Worm (Caenorhabditis elegans) whole organism, L1 larva: ENCODE results near the gene asd-1.

Experiments used
- C16A3.4 ChIP-seq: fragments of 150-350 bp; optimal IDR thresholded peaks from 2 replicates; lab custom pipeline; 2014; ENCODE audit warnings: missing biosample characterization, missing genetic modification characterization
- C34B4.2 ChIP-seq: sonication (generic microtip); optimal IDR thresholded peaks from 2 replicates; lab custom pipeline; 2017; ENCODE audit warnings: mild to moderate bottlenecking, missing genetic modification characterization, missing compliant biosample characterization
- F16B12.6 ChIP-seq: fragments of 150-350 bp; optimal IDR thresholded peaks from 2 replicates; lab custom pipeline; 2014; ENCODE audit warnings: missing biosample characterization, missing genetic modification characterization
- Y116A8C.19 ChIP-seq: sonication (generic microtip); optimal IDR thresholded peaks from 2 replicates; lab custom pipeline; 2016; ENCODE audit warnings: missing compliant biosample characterization, missing genetic modification characterization, borderline replicate concordance
- alr-1 ChIP-seq: fragments of 200-800 bp; sonication (Bioruptor generic); optimal IDR thresholded peaks from 2 replicates; lab custom pipeline; 2018; ENCODE audit warnings: borderline replicate concordance, mild to moderate bottlenecking, missing genetic modification characterization, missing compliant biosample characterization
- aly-2 ChIP-seq: fragments of 150-350 bp; optimal IDR thresholded peaks from 2 replicates; lab custom pipeline; 2014; ENCODE audit warnings: missing biosample characterization, missing genetic modification characterization
- ama-1 ChIP-seq: fragments of 150-350 bp; optimal IDR thresholded peaks from 2 replicates; lab custom pipeline; 2014
- ceh-8 ChIP-seq: fragments of 200-800 bp; sonication (Bioruptor generic); optimal IDR thresholded peaks from 2 replicates; lab custom pipeline; 2018; ENCODE audit warnings: mild to moderate bottlenecking, missing genetic modification characterization, moderate library complexity, missing compliant biosample characterization
- ceh-82 ChIP-seq, 3 experiments: fragments of 150-350 bp in 1 of 3; sonication (generic microtip) in 2 of 3; optimal IDR thresholded peaks; 2 replicates each; lab custom pipeline; 2014 to 2017; ENCODE audit warnings: missing biosample characterization in 3 of 3, missing genetic modification characterization in 3 of 3
- ces-1 ChIP-seq: fragments of 150-350 bp; optimal IDR thresholded peaks from 2 replicates; lab custom pipeline; 2014; ENCODE audit warnings: missing biosample characterization, missing genetic modification reagents, missing genetic modification characterization
- dpl-1 ChIP-seq, 3 experiments: fragments of 150-350 bp in 2 of 3; sonication (generic microtip) in 1 of 3; optimal IDR thresholded peaks; 2 replicates each; lab custom pipeline; 2014 to 2017; ENCODE audit warnings: missing biosample characterization in 3 of 3, missing genetic modification characterization in 3 of 3, missing genetic modification reagents in 3 of 3
- efl-1 ChIP-seq, 4 experiments: fragments of 150-350 bp; optimal IDR thresholded peaks in 3 of 4; peaks in 1 of 4; 1 replicate in 1 of 4; 2 replicates in 3 of 4; lab custom pipeline; 2014; ENCODE audit warnings: missing biosample characterization in 2 of 4, missing genetic modification characterization in 2 of 4, missing genetic modification reagents in 2 of 4
- efl-3 ChIP-seq: fragments of 200-800 bp; sonication (Bioruptor generic); optimal IDR thresholded peaks from 2 replicates; lab custom pipeline; 2018; ENCODE audit warnings: mild to moderate bottlenecking, missing genetic modification characterization, missing compliant biosample characterization
- elt-2 ChIP-seq: sonication (generic microtip); optimal IDR thresholded peaks from 2 replicates; lab custom pipeline; 2016; ENCODE audit warnings: missing genetic modification characterization, mild to moderate bottlenecking, inconsistent platforms, missing compliant biosample characterization, missing genetic modification reagents
- elt-3 ChIP-seq, 6 experiments: fragments of 150-350 bp in 1 of 6; sonication (generic microtip); optimal IDR thresholded peaks; 2 replicates each; lab custom pipeline; 2017 to 2018; ENCODE audit warnings: missing biosample characterization in 6 of 6, missing genetic modification characterization in 6 of 6, inconsistent platforms in 1 of 6
- ets-5 ChIP-seq: fragments of 200-800 bp; sonication (Bioruptor generic); IDR thresholded peaks from 2 replicates; pipeline ENCODE4 v1.3.6; 2022; ENCODE audit warnings: missing genetic modification characterization, missing compliant biosample characterization
- fkh-8 ChIP-seq: sonication (generic microtip); optimal IDR thresholded peaks from 2 replicates; lab custom pipeline; 2016; ENCODE audit warnings: mild to moderate bottlenecking, missing genetic modification characterization, missing compliant biosample characterization
- fos-1 ChIP-seq: fragments of 150-350 bp; optimal IDR thresholded peaks from 2 replicates; lab custom pipeline; 2014; ENCODE audit warnings: missing biosample characterization, missing genetic modification characterization
- grh-1 ChIP-seq: fragments of 200-800 bp; sonication (Bioruptor generic); IDR thresholded peaks from 2 replicates; pipeline ENCODE4 v1.3.6; 2022; ENCODE audit warnings: missing genetic modification reagents, missing genetic modification characterization, missing compliant biosample characterization
- irx-1 ChIP-seq: sonication (generic microtip); optimal IDR thresholded peaks from 2 replicates; lab custom pipeline; 2016; ENCODE audit warnings: missing genetic modification characterization, missing compliant biosample characterization
- isw-1 ChIP-seq: fragments of 200-800 bp; sonication (Bioruptor generic); IDR thresholded peaks from 2 replicates; pipeline ENCODE4 v1.3.6; 2022; ENCODE audit warnings: missing genetic modification characterization, missing compliant biosample characterization
- lin-13 ChIP-seq: fragments of 150-350 bp; optimal IDR thresholded peaks from 2 replicates; lab custom pipeline; 2014; ENCODE audit warnings: missing biosample characterization, missing genetic modification reagents, missing genetic modification characterization
- lin-14 ChIP-seq: fragments of 200-800 bp; sonication (Bioruptor generic); optimal IDR thresholded peaks from 2 replicates; lab custom pipeline; 2018; ENCODE audit warnings: mild to moderate bottlenecking, missing genetic modification characterization, moderate library complexity, missing compliant biosample characterization
- lin-35 ChIP-seq, 2 experiments: fragments of 150-350 bp; optimal IDR thresholded peaks; 2 replicates each; lab custom pipeline; 2014; ENCODE audit warnings: missing biosample characterization in 2 of 2, missing genetic modification characterization in 2 of 2, missing genetic modification reagents in 2 of 2
- lin-39 ChIP-seq: fragments of 150-350 bp; optimal IDR thresholded peaks from 2 replicates; lab custom pipeline; 2014; ENCODE audit warnings: missing biosample characterization, missing genetic modification reagents, missing genetic modification characterization
- lsy-2 ChIP-seq, 2 experiments: fragments of 150-350 bp; optimal IDR thresholded peaks; 2 replicates each; lab custom pipeline; 2014; ENCODE audit warnings: missing biosample characterization in 2 of 2, missing genetic modification characterization in 2 of 2
- mab-9 ChIP-seq: fragments of 200-800 bp; sonication (Bioruptor generic); IDR thresholded peaks from 2 replicates; pipeline ENCODE4 v1.3.6; 2022; ENCODE audit warnings: missing genetic modification reagents, missing genetic modification characterization, missing compliant biosample characterization
- mdl-1 ChIP-seq, 2 experiments: fragments of 150-350 bp; optimal IDR thresholded peaks; 2 replicates each; lab custom pipeline; 2014 to 2017; ENCODE audit warnings: missing biosample characterization in 2 of 2, missing genetic modification characterization in 2 of 2, inconsistent platforms in 1 of 2
- mep-1 ChIP-seq: fragments of 150-350 bp; optimal IDR thresholded peaks from 2 replicates; lab custom pipeline; 2014; ENCODE audit warnings: missing biosample characterization, missing genetic modification characterization
- nhr-19 ChIP-seq: fragments of 200-800 bp; sonication (Bioruptor generic); conservative IDR thresholded peaks from 2 replicates; pipeline ENCODE4 v1.3.6; 2022; ENCODE audit warnings: missing genetic modification characterization, missing compliant biosample characterization
- nhr-20 ChIP-seq: sonication (generic microtip); optimal IDR thresholded peaks from 2 replicates; lab custom pipeline; 2016; ENCODE audit warnings: mild to moderate bottlenecking, missing genetic modification characterization, missing compliant biosample characterization
- nhr-237 ChIP-seq: fragments of 150-350 bp; optimal IDR thresholded peaks from 2 replicates; lab custom pipeline; 2014; ENCODE audit warnings: missing biosample characterization, missing genetic modification characterization
- nhr-77 ChIP-seq: fragments of 150-350 bp; optimal IDR thresholded peaks from 2 replicates; lab custom pipeline; 2014; ENCODE audit warnings: missing biosample characterization, missing genetic modification characterization
- nhr-84 ChIP-seq: sonication (generic microtip); optimal IDR thresholded peaks from 2 replicates; lab custom pipeline; 2017; ENCODE audit warnings: missing biosample characterization, missing genetic modification characterization
- nhr-90 ChIP-seq: sonication (generic microtip); optimal IDR thresholded peaks from 2 replicates; lab custom pipeline; 2016; ENCODE audit warnings: mild to moderate bottlenecking, missing genetic modification characterization, missing compliant biosample characterization; ENCODE audit not compliant: poor library complexity
- pag-3 ChIP-seq: sonication (generic microtip); optimal IDR thresholded peaks from 2 replicates; lab custom pipeline; 2017; ENCODE audit warnings: missing genetic modification characterization, mild to moderate bottlenecking, missing compliant biosample characterization, antibody characterized with exemption, borderline replicate concordance; ENCODE audit not compliant: insufficient read depth
- pax-3 ChIP-seq: fragments of 200-800 bp; sonication (Bioruptor generic); optimal IDR thresholded peaks from 2 replicates; lab custom pipeline; 2018; ENCODE audit warnings: mild to moderate bottlenecking, missing genetic modification characterization, moderate library complexity, missing compliant biosample characterization
- pqm-1 ChIP-seq: sonication (generic microtip); optimal IDR thresholded peaks from 3 replicates; lab custom pipeline; 2017; ENCODE audit warnings: missing biosample characterization, missing genetic modification characterization
- rnt-1 ChIP-seq: sonication (generic microtip); optimal IDR thresholded peaks from 2 replicates; lab custom pipeline; 2016; ENCODE audit warnings: mild to moderate bottlenecking, missing genetic modification characterization, moderate library complexity, missing compliant biosample characterization
- snpc-4 ChIP-seq: fragments of 150-350 bp; optimal IDR thresholded peaks from 2 replicates; lab custom pipeline; 2014; ENCODE audit warnings: missing biosample characterization, missing genetic modification characterization
- sox-4 ChIP-seq: sonication (generic microtip); optimal IDR thresholded peaks from 2 replicates; lab custom pipeline; 2016; ENCODE audit warnings: missing genetic modification characterization, missing compliant biosample characterization
- sptf-1 ChIP-seq: fragments of 150-350 bp; optimal IDR thresholded peaks from 2 replicates; lab custom pipeline; 2014; ENCODE audit warnings: missing biosample characterization, missing genetic modification characterization
- sup-37 ChIP-seq: fragments of 200-800 bp; sonication (Bioruptor generic); optimal IDR thresholded peaks from 2 replicates; lab custom pipeline; 2018; ENCODE audit warnings: mild to moderate bottlenecking, missing genetic modification characterization, missing compliant biosample characterization
- tbx-2 ChIP-seq: sonication (generic microtip); optimal IDR thresholded peaks from 2 replicates; lab custom pipeline; 2016; ENCODE audit warnings: missing genetic modification characterization, missing compliant biosample characterization
- unc-130 ChIP-seq: fragments of 150-350 bp; optimal IDR thresholded peaks from 2 replicates; lab custom pipeline; 2017; ENCODE audit warnings: missing biosample characterization, missing genetic modification characterization, inconsistent platforms
- vab-15 ChIP-seq: sonication (generic microtip); optimal IDR thresholded peaks from 2 replicates; lab custom pipeline; 2017; ENCODE audit warnings: missing genotype, mild to moderate bottlenecking, missing genetic modification characterization, missing compliant biosample characterization
- xbp-1 ChIP-seq: sonication (generic microtip); optimal IDR thresholded peaks from 2 replicates; lab custom pipeline; 2016; ENCODE audit warnings: missing genetic modification characterization, missing compliant biosample characterization
- ztf-11 ChIP-seq, 2 experiments: sonication (generic microtip); optimal IDR thresholded peaks; 2 replicates each; lab custom pipeline; 2016 to 2017; ENCODE audit warnings: missing genetic modification characterization in 2 of 2, missing biosample characterization in 1 of 2, missing compliant biosample characterization in 1 of 2
- ztf-4 ChIP-seq: fragments of 150-350 bp; optimal IDR thresholded peaks from 2 replicates; lab custom pipeline; 2014; ENCODE audit warnings: missing biosample characterization, missing genetic modification characterization

Gene asd-1

ce11 chrIII:4170903-4171377 is 26.1 kb upstream of the asd-1 start, which contains the start of the genes rnf-121 and C16C10.4 (continued):
- TF ChIP-seq Y116A8C.19 (tag; lab: Kevin White, UChicago) (no peak), unc-130 (tag; lab: Kevin White, UChicago) (peak; percentile 90), ztf-4 (tag; lab: Kevin White, UChicago) (peak; percentile 51), pqm-1 (tag; lab: Kevin White, UChicago) (no peak), lsy-2 (tag; optimal IDR thresholded peaks at IDR 0.05; lab: Kevin White, UChicago) (peak; percentile 69 to 74), vab-15 (tag; lab: Kevin White, UChicago) (no peak), sup-37 (no peak), dpl-1 (GFP tag; optimal IDR thresholded peaks at IDR 0.05; lab: Kevin White, UChicago) (peak; percentile 48 to 72 (median 70)), xbp-1 (tag; lab: Kevin White, UChicago) (peak; percentile 82), mdl-1 (tag; optimal IDR thresholded peaks at IDR 0.05; lab: Kevin White, UChicago) (peak in 1 of 2 experiments; percentile 43), elt-2 (tag; lab: Kevin White, UChicago) (peak; percentile 28), rnt-1 (tag; lab: Kevin White, UChicago) (peak; percentile 88), fkh-8 (tag; lab: Kevin White, UChicago) (peak; percentile 40), F16B12.6 (tag; lab: Kevin White, UChicago) (peak; percentile 38), ets-5 (GFP tag; lab: Robert Waterston, UW) (no peak), nhr-237 (tag; lab: Kevin White, UChicago) (no peak), pag-3 (no peak), tbx-2 (tag; lab: Kevin White, UChicago) (peak; percentile 67), ceh-82 (tag; optimal IDR thresholded peaks at IDR 0.05; lab: Kevin White, UChicago) (peak; percentile 26 to 64 (median 34)), elt-3 (tag; optimal IDR thresholded peaks at IDR 0.05; lab: Kevin White, UChicago) (peak in 1 of 6 experiments; percentile 50), lin-13 (no peak), ces-1 (GFP tag; lab: Kevin White, UChicago) (no peak), ceh-8 (GFP tag; lab: Kevin White, UChicago) (no peak), efl-1 (optimal IDR thresholded peaks at IDR 0.05; lab: Kevin White, UChicago) (peak; percentile 49 to 74), efl-1 (GFP tag; optimal IDR thresholded peaks at IDR 0.05 in 1 of 2; lab: Kevin White, UChicago) (peak; percentile 66 to 98), efl-3 (peak; percentile 14), nhr-77 (no peak), sptf-1 (no peak), C34B4.2 (tag; lab: Kevin White, UChicago) (no peak), aly-2 (peak; percentile 67), nhr-19 (GFP tag; lab: Robert Waterston, UW) (peak; percentile 60)

ce11 chrIII:4172210-4172609 is 24.9 kb upstream of the asd-1 start:
- TF ChIP-seq grh-1 (GFP tag; lab: Robert Waterston, UW) (no peak), pax-3 (tag; lab: Kevin White, UChicago) (no peak), snpc-4 (no peak), isw-1 (GFP tag; lab: Robert Waterston, UW) (no peak), ceh-82 (tag; optimal IDR thresholded peaks at IDR 0.05; lab: Kevin White, UChicago) (no peak), C16A3.4 (tag; lab: Kevin White, UChicago) (no peak)

- TF ChIP-seq ceh-82 (tag; optimal IDR thresholded peaks at IDR 0.05; lab: Kevin White, UChicago) = no peak
- TF ChIP-seq ztf-11 (tag; optimal IDR thresholded peaks at IDR 0.05; lab: Kevin White, UChicago) = no peak
- TF ChIP-seq lin-35 (GFP tag; optimal IDR thresholded peaks at IDR 0.05; lab: Kevin White, UChicago) = no peak
- TF ChIP-seq irx-1 (tag; lab: Kevin White, UChicago) = no peak
- TF ChIP-seq lin-14 (GFP tag; lab: Kevin White, UChicago) = no peak
- TF ChIP-seq fos-1 (tag; lab: Kevin White, UChicago) = no peak
- no peak for TF ChIP-seq nhr-90
- no peak for TF ChIP-seq lin-39 (tag; lab: Kevin White, UChicago)
- no peak for TF ChIP-seq alr-1
- TF ChIP-seq sox-4 (tag; lab: Kevin White, UChicago) = no peak
- no peak for TF ChIP-seq mep-1 (tag; lab: Kevin White, UChicago)
- TF ChIP-seq ama-1 (lab: Kevin White, UChicago) = no peak
- no peak for TF ChIP-seq nhr-20 (tag; lab: Kevin White, UChicago)
- no peak for TF ChIP-seq mab-9
- TF ChIP-seq nhr-84 (tag; lab: Kevin White, UChicago) = no peak
- TF ChIP-seq elt-2 (tag; lab: Kevin White, UChicago) = no peak
- TF ChIP-seq, all 84 proteins: peak for 0
These were observed 21.6 kb upstream of the asd-1 start for ce11 chrIII:4175489-4175888.
